Worm (Caenorhabditis elegans): ENCODE data around the gene lgc-38.

DNA sequence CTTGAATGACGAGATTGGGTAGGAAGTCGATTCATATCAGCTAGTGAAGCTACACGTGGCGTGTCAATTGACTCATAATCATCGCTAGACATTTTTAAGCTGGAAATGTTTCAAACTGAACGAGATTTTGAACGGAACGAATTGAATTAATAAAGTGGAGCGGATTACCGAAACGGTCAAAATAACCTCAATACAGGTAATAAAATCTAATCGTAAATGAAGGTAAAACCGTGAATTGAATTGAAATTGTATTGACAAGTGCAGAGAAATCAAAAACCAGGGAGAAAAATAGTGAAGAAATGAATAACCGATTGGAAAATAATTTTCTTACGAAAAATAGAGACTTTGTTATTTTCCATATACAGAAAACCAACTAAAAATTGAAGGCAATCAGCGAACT lies 20.2 kb downstream of the lgc-38 start, which contains the start of gene cyk-1:
- TF ChIP-seq him-1 (tag; optimal IDR thresholded peaks at IDR 0.05) = no peak
- TF ChIP-seq W03F9.2 (tag; optimal IDR thresholded peaks at IDR 0.05) = no peak
